Worm (Caenorhabditis elegans) whole organism, mixed stage, embryonic: ENCODE results near the gene F53F8.5.

Experiments
- M03D4.4 ChIP-seq: sonication (generic microtip); optimal IDR thresholded peaks from 2 replicates; lab custom pipeline; 2017; ENCODE audit warnings: mild to moderate bottlenecking, missing genetic modification characterization, missing compliant biosample characterization
- bed-3 ChIP-seq: fragments of 200-800 bp; sonication (Bioruptor generic); optimal IDR thresholded peaks from 3 replicates; lab custom pipeline; 2018; ENCODE audit warnings: mild to moderate bottlenecking, missing genetic modification characterization, moderate library complexity, missing compliant biosample characterization
- blmp-1 ChIP-seq: fragments of 150-350 bp; optimal IDR thresholded peaks from 2 replicates; lab custom pipeline; 2014; ENCODE audit warnings: missing biosample characterization, missing genetic modification characterization
- ceh-43 ChIP-seq: fragments of 200-800 bp; sonication (Bioruptor generic); optimal IDR thresholded peaks from 2 replicates; lab custom pipeline; 2018; ENCODE audit warnings: mild to moderate bottlenecking, missing genetic modification characterization, moderate library complexity, missing compliant biosample characterization
- ceh-83 ChIP-seq: fragments of 200-800 bp; sonication (Bioruptor generic); optimal IDR thresholded peaks from 2 replicates; lab custom pipeline; 2018; ENCODE audit warnings: mild to moderate bottlenecking, missing genetic modification characterization, missing compliant biosample characterization
- ces-1 ChIP-seq: fragments of 150-350 bp; optimal IDR thresholded peaks from 2 replicates; lab custom pipeline; 2014; ENCODE audit warnings: missing biosample characterization, missing genetic modification reagents, missing genetic modification characterization
- cnd-1 ChIP-seq: fragments of 200-800 bp; sonication (Bioruptor generic); optimal IDR thresholded peaks from 2 replicates; lab custom pipeline; 2018; ENCODE audit warnings: mild to moderate bottlenecking, missing genetic modification characterization, missing compliant biosample characterization
- drap-1 ChIP-seq: fragments of 200-800 bp; sonication (Bioruptor generic); optimal IDR thresholded peaks from 3 replicates; lab custom pipeline; 2018; ENCODE audit warnings: mild to moderate bottlenecking, missing genetic modification characterization, missing compliant biosample characterization
- elt-1 ChIP-seq: sonication (generic microtip); optimal IDR thresholded peaks from 2 replicates; lab custom pipeline; 2017; ENCODE audit warnings: missing genetic modification characterization, mild to moderate bottlenecking, missing compliant biosample characterization, antibody characterized with exemption, moderate library complexity, borderline replicate concordance; ENCODE audit not compliant: insufficient read depth
- elt-3 ChIP-seq: fragments of 150-350 bp; optimal IDR thresholded peaks from 2 replicates; lab custom pipeline; 2014; ENCODE audit warnings: missing biosample characterization, missing genetic modification characterization
- flh-1 ChIP-seq: fragments of 200-800 bp; sonication (Bioruptor generic); optimal IDR thresholded peaks from 2 replicates; lab custom pipeline; 2018; ENCODE audit warnings: mild to moderate bottlenecking, missing genetic modification characterization, moderate library complexity, missing compliant biosample characterization
- ham-2 ChIP-seq: fragments of 200-800 bp; sonication (Bioruptor generic); optimal IDR thresholded peaks from 2 replicates; lab custom pipeline; 2018; ENCODE audit warnings: mild to moderate bottlenecking, missing genetic modification characterization, missing compliant biosample characterization
- hlh-1 ChIP-seq: fragments of 150-350 bp; optimal IDR thresholded peaks from 2 replicates; lab custom pipeline; 2014; ENCODE audit warnings: missing biosample characterization, missing genetic modification reagents, missing genetic modification characterization
- lin-13 ChIP-seq: fragments of 150-350 bp; optimal IDR thresholded peaks from 2 replicates; lab custom pipeline; 2014; ENCODE audit warnings: missing biosample characterization, missing genetic modification characterization
- lin-32 ChIP-seq: fragments of 200-800 bp; sonication (Bioruptor generic); optimal IDR thresholded peaks from 2 replicates; lab custom pipeline; 2018; ENCODE audit warnings: mild to moderate bottlenecking, missing genetic modification characterization, missing compliant biosample characterization
- lsy-2 ChIP-seq: fragments of 150-350 bp; optimal IDR thresholded peaks from 2 replicates; lab custom pipeline; 2014; ENCODE audit warnings: missing biosample characterization, missing genetic modification characterization
- mab-5 ChIP-seq: fragments of 150-350 bp; optimal IDR thresholded peaks from 2 replicates; lab custom pipeline; 2014; ENCODE audit warnings: missing biosample characterization, missing genetic modification characterization
- mep-1 ChIP-seq: fragments of 150-350 bp; optimal IDR thresholded peaks from 2 replicates; lab custom pipeline; 2017; ENCODE audit warnings: missing biosample characterization, missing genetic modification reagents, missing genetic modification characterization, inconsistent platforms
- mls-2 ChIP-seq: sonication (generic microtip); optimal IDR thresholded peaks from 2 replicates; lab custom pipeline; 2016; ENCODE audit warnings: mild to moderate bottlenecking, missing genetic modification characterization, moderate library complexity, missing compliant biosample characterization
- nhr-12 ChIP-seq: fragments of 150-350 bp; optimal IDR thresholded peaks from 2 replicates; lab custom pipeline; 2014; ENCODE audit warnings: missing biosample characterization, missing genetic modification characterization
- nhr-2 ChIP-seq: fragments of 150-350 bp; optimal IDR thresholded peaks from 2 replicates; lab custom pipeline; 2014; ENCODE audit warnings: missing biosample characterization, missing genetic modification characterization
- nhr-28 ChIP-seq: fragments of 150-350 bp; optimal IDR thresholded peaks from 2 replicates; lab custom pipeline; 2014; ENCODE audit warnings: missing biosample characterization, missing genetic modification characterization
- nhr-76 ChIP-seq: sonication (generic microtip); optimal IDR thresholded peaks from 2 replicates; lab custom pipeline; 2017; ENCODE audit warnings: missing biosample characterization, missing genetic modification characterization
- pha-4 ChIP-seq: fragments of 150-350 bp; optimal IDR thresholded peaks from 2 replicates; lab custom pipeline; 2018; ENCODE audit warnings: missing biosample characterization, missing genetic modification reagents, missing genetic modification characterization
- sem-2 ChIP-seq: fragments of 200-800 bp; sonication (Bioruptor generic); optimal IDR thresholded peaks from 2 replicates; lab custom pipeline; 2018; ENCODE audit warnings: mild to moderate bottlenecking, missing genetic modification characterization, missing compliant biosample characterization
- snpc-4 ChIP-seq: fragments of 150-350 bp; optimal IDR thresholded peaks from 2 replicates; lab custom pipeline; 2014; ENCODE audit warnings: missing biosample characterization, missing genetic modification characterization
- sptf-1 ChIP-seq: sonication (generic microtip); optimal IDR thresholded peaks from 2 replicates; lab custom pipeline; 2017; ENCODE audit warnings: mild to moderate bottlenecking, missing genetic modification characterization, moderate library complexity, missing compliant biosample characterization
- tbx-8 ChIP-seq: fragments of 200-800 bp; sonication (Bioruptor generic); optimal IDR thresholded peaks from 2 replicates; lab custom pipeline; 2018; ENCODE audit warnings: mild to moderate bottlenecking, missing genetic modification characterization, moderate library complexity, missing compliant biosample characterization
- unc-120 ChIP-seq: sonication (generic microtip); optimal IDR thresholded peaks from 2 replicates; lab custom pipeline; 2017; ENCODE audit warnings: missing genetic modification characterization, missing compliant biosample characterization; ENCODE audit not compliant: poor library complexity, severe bottlenecking
- unc-39 ChIP-seq: fragments of 150-350 bp; optimal IDR thresholded peaks from 2 replicates; lab custom pipeline; 2014; ENCODE audit warnings: missing biosample characterization, missing genetic modification characterization
- unc-62 ChIP-seq: fragments of 150-350 bp; optimal IDR thresholded peaks from 2 replicates; lab custom pipeline; 2014; ENCODE audit warnings: missing biosample characterization, missing genetic modification reagents, missing genetic modification characterization
- ztf-11 ChIP-seq: fragments of 150-350 bp; optimal IDR thresholded peaks from 2 replicates; lab custom pipeline; 2014; ENCODE audit warnings: missing biosample characterization, missing genetic modification characterization

F53F8.5 gene

DNA sequence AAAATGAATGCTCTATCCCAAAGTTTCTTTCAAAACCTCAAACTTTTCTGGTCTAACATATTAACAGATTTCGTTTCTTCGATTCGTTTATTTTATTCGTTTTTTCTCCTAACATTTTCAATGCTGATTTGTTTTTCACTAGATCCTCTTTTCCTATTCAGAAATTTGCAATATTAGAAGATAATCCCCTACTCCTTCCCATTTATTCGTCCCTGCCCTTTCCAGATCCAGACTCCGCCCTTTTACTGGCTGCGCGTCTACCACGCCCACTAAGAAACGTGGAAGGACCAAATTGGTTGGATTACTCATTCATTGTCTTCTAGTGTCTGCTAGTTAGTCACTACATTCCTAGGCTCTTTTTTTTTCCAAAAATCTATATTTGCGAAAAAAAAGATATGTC is 18.1 kb upstream of the F53F8.5 start, which contains the start of gene Y44A6C.2:
Gene Y44A6C.2, plus strand, starts transcription at position 301 of the 400 bp plus-strand sequence.
- no peak for TF ChIP-seq elt-1 (tag; lab: Kevin White, UChicago)
- TF ChIP-seq hlh-1 (tag; lab: Kevin White, UChicago): no peak
- no peak for TF ChIP-seq snpc-4 (tag; lab: Kevin White, UChicago)
- no peak for TF ChIP-seq nhr-12 (tag; lab: Kevin White, UChicago)
- no peak for TF ChIP-seq mls-2
- TF ChIP-seq ceh-83 (GFP tag; lab: Kevin White, UChicago): no peak
- TF ChIP-seq tbx-8 (GFP tag; lab: Kevin White, UChicago): no peak
- no peak for TF ChIP-seq mab-5 (tag; lab: Kevin White, UChicago)
- no peak for TF ChIP-seq pha-4
- no peak for TF ChIP-seq nhr-2 (tag; lab: Kevin White, UChicago)
- no peak for TF ChIP-seq bed-3 (GFP tag; lab: Kevin White, UChicago)
- TF ChIP-seq lsy-2 (tag; lab: Kevin White, UChicago): no peak
- no peak for TF ChIP-seq cnd-1
- TF ChIP-seq ztf-11: no peak
- TF ChIP-seq unc-120: no peak
- TF ChIP-seq sem-2 (GFP tag; lab: Kevin White, UChicago): no peak
- TF ChIP-seq drap-1 (GFP tag; lab: Kevin White, UChicago): no peak
- no peak for TF ChIP-seq unc-39 (tag; lab: Kevin White, UChicago)

DNA sequence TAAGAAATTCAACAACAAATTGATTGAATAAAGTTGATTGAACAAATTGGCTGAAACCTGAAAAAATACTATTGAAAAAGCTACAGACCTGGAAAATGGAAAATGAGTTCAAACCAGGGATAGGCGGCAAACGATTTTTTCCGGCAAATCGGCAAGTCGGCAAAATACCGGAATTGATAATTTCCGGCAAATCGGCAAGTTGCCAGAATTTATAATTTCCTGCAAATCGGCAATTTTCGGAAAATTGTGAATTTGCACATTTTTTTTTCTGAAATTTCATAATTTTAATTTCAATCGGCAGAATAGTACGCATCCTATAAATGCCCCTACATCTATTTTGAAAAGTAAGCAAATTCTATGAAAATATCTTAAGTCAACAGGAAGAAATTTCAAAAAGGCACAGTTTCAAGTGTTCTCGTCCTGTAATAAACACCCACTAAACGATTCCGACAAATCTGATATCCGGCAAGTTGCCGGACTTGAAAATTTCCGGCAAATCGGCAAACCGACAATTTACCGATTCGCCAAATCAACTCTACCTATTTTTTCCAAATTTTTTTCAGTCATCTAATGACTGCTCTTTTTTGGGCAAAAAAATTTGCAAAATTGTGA is 13.1 kb upstream of the F53F8.5 start:
- TF ChIP-seq bed-3 (GFP tag; lab: Kevin White, UChicago) (no peak), tbx-8 (GFP tag; lab: Kevin White, UChicago) (no peak), snpc-4 (tag; lab: Kevin White, UChicago) (no peak), unc-120 (no peak), hlh-1 (tag; lab: Kevin White, UChicago) (no peak), blmp-1 (no peak), drap-1 (GFP tag; lab: Kevin White, UChicago) (no peak), unc-62 (GFP tag; lab: Kevin White, UChicago) (no peak), sem-2 (GFP tag; lab: Kevin White, UChicago) (no peak), M03D4.4 (tag; lab: Kevin White, UChicago) (no peak), flh-1 (GFP tag; lab: Kevin White, UChicago) (no peak), mep-1 (no peak), lin-13 (tag; lab: Kevin White, UChicago) (no peak), nhr-2 (tag; lab: Kevin White, UChicago) (no peak), pha-4 (no peak)

DNA sequence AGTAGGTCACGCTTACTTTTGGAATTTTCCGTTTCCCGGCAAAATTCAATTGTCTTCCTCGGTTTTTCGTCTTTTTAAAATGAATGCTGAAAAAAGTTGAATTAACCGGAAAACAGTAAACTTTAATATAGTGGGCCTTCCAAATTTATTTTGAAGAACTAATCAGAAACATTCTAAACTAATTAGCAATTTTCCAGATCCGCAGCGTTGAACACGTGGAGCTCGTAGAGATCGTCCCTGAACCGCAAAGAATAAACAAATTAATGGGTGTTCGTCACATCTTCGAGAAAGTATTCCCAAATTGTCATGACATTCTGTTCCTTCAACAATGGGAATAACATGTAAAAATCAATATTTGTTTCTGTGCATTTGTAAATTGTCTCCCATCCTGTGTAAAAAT is 12.4 kb upstream of the F53F8.5 start:
- TF ChIP-seq sptf-1 (tag; lab: Kevin White, UChicago): no peak
- no peak for TF ChIP-seq lin-32 (GFP tag; lab: Kevin White, UChicago)
- no peak for TF ChIP-seq mab-5 (tag; lab: Kevin White, UChicago)
- no peak for TF ChIP-seq elt-3 (tag; lab: Kevin White, UChicago)
- no peak for TF ChIP-seq ham-2 (GFP tag; lab: Kevin White, UChicago)

DNA sequence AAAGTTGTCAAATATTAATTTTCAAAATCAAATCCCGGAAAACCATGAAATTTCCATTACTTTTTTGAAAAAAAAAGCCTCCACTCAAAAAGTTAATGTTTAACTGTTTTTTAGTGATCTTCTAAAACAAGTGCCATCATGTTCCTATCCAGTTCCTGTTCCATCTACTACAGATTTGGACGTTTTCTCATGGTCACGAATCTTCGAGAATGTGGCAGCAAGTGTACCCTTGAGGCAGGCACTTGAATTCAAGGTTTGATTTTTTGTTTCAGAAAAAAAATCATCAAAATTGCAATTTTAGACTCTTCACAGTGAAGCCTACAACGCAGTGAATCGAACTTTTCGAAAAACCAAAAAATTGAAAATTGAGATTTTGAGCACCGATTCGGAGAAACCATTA is 10.7 kb upstream of the F53F8.5 start:
- TF ChIP-seq nhr-76 (tag; lab: Kevin White, UChicago) (no peak), unc-39 (tag; lab: Kevin White, UChicago) (no peak), ces-1 (GFP tag; lab: Kevin White, UChicago) (no peak), ham-2 (GFP tag; lab: Kevin White, UChicago) (no peak), elt-1 (tag; lab: Kevin White, UChicago) (no peak), ceh-83 (GFP tag; lab: Kevin White, UChicago) (no peak)

DNA sequence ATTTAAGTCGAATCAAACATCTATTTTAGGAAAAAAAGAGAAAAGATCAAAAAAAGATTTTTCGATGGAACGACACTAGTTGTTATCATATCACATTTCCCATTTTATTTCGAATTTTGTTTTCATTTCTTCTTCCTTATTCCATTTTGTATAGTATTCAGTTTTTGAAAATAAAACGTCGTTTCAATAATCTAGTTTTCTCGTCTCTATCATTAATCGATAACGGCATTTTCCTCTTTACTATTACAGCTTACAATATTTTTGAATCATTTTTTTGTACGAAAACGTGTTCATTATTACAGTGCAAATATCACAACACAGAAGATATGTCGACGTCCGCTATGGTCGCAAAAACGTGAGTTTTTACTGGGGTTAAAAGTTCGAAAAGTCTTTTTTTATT is 9.8 kb upstream of the F53F8.5 start, which contains the start of gene Y44A6C.1:
Gene Y44A6C.1, plus strand, starts transcription at position 301 of the 400 bp plus-strand sequence.
- no peak for TF ChIP-seq cnd-1
- TF ChIP-seq bed-3 (GFP tag; lab: Kevin White, UChicago): no peak
- TF ChIP-seq ceh-83 (GFP tag; lab: Kevin White, UChicago): no peak
- TF ChIP-seq nhr-2 (tag; lab: Kevin White, UChicago): no peak
- TF ChIP-seq nhr-28 (tag; lab: Kevin White, UChicago): no peak
- TF ChIP-seq nhr-12 (tag; lab: Kevin White, UChicago): no peak
- no peak for TF ChIP-seq ceh-43 (GFP tag; lab: Kevin White, UChicago)
- no peak for TF ChIP-seq drap-1 (GFP tag; lab: Kevin White, UChicago)
- no peak for TF ChIP-seq blmp-1
